Fruit fly (Drosophila melanogaster) whole organism, embryonic: Measurements from ENCODE around the gene defl.
A peak's percentile ranks its signal among the peaks of the same experiment; 100 is the strongest.

Experiments used
- Ada2b ChIP-seq: fragments of 200-800 bp; sonication (Bioruptor generic); IDR thresholded peaks from 2 replicates; pipeline ENCODE4 v1.3.6; 2022; ENCODE audit warnings: missing biosample characterization, missing genetic modification characterization
- Awh ChIP-seq: fragments of 200-800 bp; sonication (Bioruptor generic); IDR thresholded peaks from 2 replicates; pipeline ENCODE4, ENCODE4 v1.3.6; 2022; ENCODE audit warnings: missing biosample characterization, missing genetic modification characterization
- CG10431 ChIP-seq: fragments of 200-800 bp; sonication (Bioruptor generic); optimal IDR thresholded peaks from 3 replicates; lab custom pipeline; 2018; ENCODE audit warnings: missing biosample characterization, mild to moderate bottlenecking, missing genetic modification characterization
- CG12071 ChIP-seq: fragments of 200-800 bp; sonication (Bioruptor generic); optimal IDR thresholded peaks from 3 replicates; lab custom pipeline; 2018; ENCODE audit warnings: missing biosample characterization, mild to moderate bottlenecking, missing genetic modification characterization
- CG12942 ChIP-seq: fragments of 200-800 bp; sonication (Bioruptor generic); optimal IDR thresholded peaks from 3 replicates; lab custom pipeline; 2016; ENCODE audit warnings: missing biosample characterization, missing genetic modification characterization
- CG13296 ChIP-seq: fragments of 200-800 bp; sonication (Bioruptor generic); optimal IDR thresholded peaks from 3 replicates; lab custom pipeline; 2018; ENCODE audit warnings: missing biosample characterization, mild to moderate bottlenecking, missing genetic modification characterization
- CG13894 ChIP-seq: fragments of 200-800 bp; sonication (Bioruptor generic); optimal IDR thresholded peaks from 3 replicates; lab custom pipeline; 2018; ENCODE audit warnings: missing biosample characterization, mild to moderate bottlenecking, missing genetic modification characterization, moderate library complexity
- CG14441 ChIP-seq: fragments of 200-800 bp; sonication (Bioruptor generic); IDR thresholded peaks from 2 replicates; pipeline ENCODE4 v1.3.6; 2022; ENCODE audit warnings: missing biosample characterization, missing genetic modification characterization
- CG1647 ChIP-seq: fragments of 200-800 bp; sonication (Bioruptor generic); optimal IDR thresholded peaks from 3 replicates; lab custom pipeline; 2016; ENCODE audit warnings: missing biosample characterization, missing genetic modification characterization
- CG17186 ChIP-seq: fragments of 200-800 bp; sonication (Bioruptor generic); optimal IDR thresholded peaks from 3 replicates; lab custom pipeline; 2017; ENCODE audit warnings: missing biosample characterization, missing genetic modification reagents, missing genetic modification characterization
- CG17359 ChIP-seq: fragments of 200-800 bp; sonication (Bioruptor generic); optimal IDR thresholded peaks from 3 replicates; lab custom pipeline; 2018; ENCODE audit warnings: missing biosample characterization, mild to moderate bottlenecking, missing genetic modification characterization, moderate library complexity
- CG18476 ChIP-seq: fragments of 200-800 bp; sonication (Bioruptor generic); optimal IDR thresholded peaks from 2 replicates; lab custom pipeline; 2016; ENCODE audit warnings: missing biosample characterization, mild to moderate bottlenecking, missing genetic modification characterization
- CG3065 ChIP-seq: fragments of 200-800 bp; sonication (Bioruptor generic); optimal IDR thresholded peaks from 2 replicates; lab custom pipeline; 2016; ENCODE audit warnings: missing biosample characterization, missing genetic modification characterization
- CG32772 ChIP-seq: fragments of 200-800 bp; sonication (Bioruptor generic); IDR thresholded peaks from 2 replicates; pipeline ENCODE4 v1.3.6; 2022; ENCODE audit warnings: missing biosample characterization, missing genetic modification characterization
- CG3726 ChIP-seq: fragments of 200-800 bp; sonication (Bioruptor generic); IDR thresholded peaks from 3 replicates; pipeline ENCODE4, ENCODE4 v1.3.6; 2022; ENCODE audit warnings: missing biosample characterization, missing genetic modification characterization
- CG3838 ChIP-seq: fragments of 200-800 bp; sonication (Bioruptor generic); optimal IDR thresholded peaks from 3 replicates; lab custom pipeline; 2016; ENCODE audit warnings: missing biosample characterization, missing genetic modification characterization
- CG7987 ChIP-seq: fragments of 200-800 bp; sonication (Bioruptor generic); optimal IDR thresholded peaks from 2 replicates; lab custom pipeline; 2018; ENCODE audit warnings: missing biosample characterization, mild to moderate bottlenecking, missing genetic modification characterization, moderate library complexity
- CG8765 ChIP-seq: fragments of 200-800 bp; sonication (Bioruptor generic); IDR thresholded peaks from 2 replicates; pipeline ENCODE4 v1.3.6; 2022; ENCODE audit warnings: missing biosample characterization, missing genetic modification characterization
- Camta ChIP-seq: fragments of 200-800 bp; sonication (Bioruptor generic); optimal IDR thresholded peaks from 2 replicates; lab custom pipeline; 2016; ENCODE audit warnings: missing biosample characterization, missing genetic modification characterization
- Chrac-16 ChIP-seq: fragments of 200-800 bp; sonication (Bioruptor generic); optimal IDR thresholded peaks from 3 replicates; lab custom pipeline; 2016; ENCODE audit warnings: missing biosample characterization, missing genetic modification characterization
- D19B ChIP-seq: fragments of 200-800 bp; sonication (Bioruptor generic); optimal IDR thresholded peaks from 2 replicates; lab custom pipeline; 2017; ENCODE audit warnings: missing biosample characterization, mild to moderate bottlenecking, missing genetic modification characterization
- Dbx ChIP-seq: fragments of 200-800 bp; sonication (Bioruptor generic); IDR thresholded peaks from 3 replicates; pipeline ENCODE4 v1.3.6; 2022; ENCODE audit warnings: missing biosample characterization, missing genetic modification characterization
- Dip2 ChIP-seq: fragments of 200-800 bp; sonication (Bioruptor generic); IDR thresholded peaks from 2 replicates; pipeline ENCODE4 v1.3.6; 2022; ENCODE audit warnings: missing biosample characterization, missing genetic modification characterization
- E2f1 ChIP-seq: fragments of 200-800 bp; sonication (Bioruptor generic); IDR thresholded peaks from 2 replicates; pipeline ENCODE4 v1.3.6; 2022; ENCODE audit warnings: missing biosample characterization, missing genetic modification characterization
- Fer1 ChIP-seq: fragments of 200-800 bp; sonication (Bioruptor generic); optimal IDR thresholded peaks from 2 replicates; lab custom pipeline; 2017; ENCODE audit warnings: missing biosample characterization, mild to moderate bottlenecking, missing genetic modification characterization
- GATAe ChIP-seq: fragments of 200-800 bp; sonication (Bioruptor generic); conservative IDR thresholded peaks from 2 replicates; pipeline ENCODE4 v1.3.6; 2022; ENCODE audit warnings: missing biosample characterization, missing genetic modification characterization
- HmgZ ChIP-seq: fragments of 200-800 bp; sonication (Bioruptor generic); optimal IDR thresholded peaks from 2 replicates; lab custom pipeline; 2018; ENCODE audit warnings: missing biosample characterization, mild to moderate bottlenecking, missing genetic modification characterization
- Hmr ChIP-seq: fragments of 200-800 bp; sonication (Bioruptor generic); optimal IDR thresholded peaks from 3 replicates; lab custom pipeline; 2017; ENCODE audit warnings: mild to moderate bottlenecking, missing biosample characterization, missing genetic modification reagents, missing genetic modification characterization
- Lpt ChIP-seq: fragments of >200 bp; optimal IDR thresholded peaks from 2 replicates; lab custom pipeline; 2018; ENCODE audit warnings: missing biosample characterization, missing genetic modification characterization
- MBD-R2 ChIP-seq: fragments of 200-800 bp; sonication (Bioruptor generic); IDR thresholded peaks from 2 replicates; pipeline ENCODE4 v1.3.6; 2022; ENCODE audit warnings: missing biosample characterization, missing genetic modification characterization
- Spps ChIP-seq: fragments of 200-800 bp; sonication (Bioruptor generic); optimal IDR thresholded peaks from 2 replicates; lab custom pipeline; 2018; ENCODE audit warnings: missing biosample characterization, mild to moderate bottlenecking, missing genetic modification characterization
- Sry-δ ChIP-seq: fragments of 200-800 bp; sonication (Bioruptor generic); optimal IDR thresholded peaks from 2 replicates; lab custom pipeline; 2016; ENCODE audit warnings: missing biosample characterization, missing genetic modification characterization
- Xbp1 ChIP-seq: fragments of 200-800 bp; sonication (Bioruptor generic); optimal IDR thresholded peaks from 3 replicates; lab custom pipeline; 2016; ENCODE audit warnings: missing biosample characterization, mild to moderate bottlenecking, missing genetic modification characterization
- Xrp1 ChIP-seq: fragments of 200-800 bp; sonication (Bioruptor generic); IDR thresholded peaks from 2 replicates; pipeline ENCODE4 v1.3.6; 2022; ENCODE audit warnings: missing biosample characterization, missing genetic modification characterization
- aop ChIP-seq: fragments of 200-800 bp; sonication (Bioruptor generic); IDR thresholded peaks from 2 replicates; pipeline ENCODE4 v1.3.6; 2022; ENCODE audit warnings: missing biosample characterization, missing genetic modification characterization
- cg ChIP-seq: fragments of 200-800 bp; sonication (Bioruptor generic); optimal IDR thresholded peaks from 3 replicates; lab custom pipeline; 2019; ENCODE audit warnings: missing biosample characterization, mild to moderate bottlenecking, missing genetic modification characterization, moderate library complexity
- crol ChIP-seq: fragments of 200-800 bp; sonication (Bioruptor generic); IDR thresholded peaks from 2 replicates; pipeline ENCODE4 v1.3.6; 2022; ENCODE audit warnings: missing biosample characterization, missing genetic modification characterization
- dati ChIP-seq: fragments of 200-800 bp; sonication (Bioruptor generic); IDR thresholded peaks from 2 replicates; pipeline ENCODE4 v1.3.6; 2022; ENCODE audit warnings: missing biosample characterization, missing genetic modification characterization
- dmrt11E ChIP-seq: fragments of 200-800 bp; sonication (Bioruptor generic); optimal IDR thresholded peaks from 3 replicates; lab custom pipeline; 2018; ENCODE audit warnings: missing biosample characterization, mild to moderate bottlenecking, missing genetic modification characterization, moderate library complexity
- gcm2 ChIP-seq: fragments of 200-800 bp; sonication (Bioruptor generic); optimal IDR thresholded peaks from 2 replicates; lab custom pipeline; 2016; ENCODE audit warnings: missing biosample characterization, missing genetic modification characterization
- knrl ChIP-seq: fragments of 200-800 bp; sonication (Bioruptor generic); IDR thresholded peaks from 3 replicates; pipeline ENCODE4 v1.3.6; 2022; ENCODE audit warnings: missing biosample characterization, missing genetic modification characterization; ENCODE audit not compliant: partially characterized antibody
- lola ChIP-seq, 3 experiments: fragments of >200 bp in 2 of 3; fragments of 200-800 bp in 1 of 3; sonication (Bioruptor generic) in 1 of 3; optimal IDR thresholded peaks; 2 replicates each; lab custom pipeline; 2017 to 2019; ENCODE audit warnings: missing biosample characterization in 3 of 3, missing genetic modification characterization in 3 of 3, mild to moderate bottlenecking in 1 of 3, moderate library complexity in 1 of 3
- maf-S ChIP-seq: fragments of 200-800 bp; sonication (Bioruptor generic); optimal IDR thresholded peaks from 2 replicates; lab custom pipeline; 2016; ENCODE audit warnings: missing biosample characterization, missing genetic modification characterization
- mld ChIP-seq: fragments of 200-800 bp; sonication (Bioruptor generic); IDR thresholded peaks from 3 replicates; pipeline ENCODE4 v1.3.6; 2022; ENCODE audit warnings: missing biosample characterization, missing genetic modification characterization; ENCODE audit not compliant: partially characterized antibody
- nom ChIP-seq: fragments of 200-800 bp; sonication (Bioruptor generic); optimal IDR thresholded peaks from 2 replicates; lab custom pipeline; 2017; ENCODE audit warnings: missing biosample characterization, missing genetic modification characterization, mild to moderate bottlenecking, moderate library complexity, missing genetic modification reagents
- phol ChIP-seq: fragments of 200-800 bp; sonication (Bioruptor generic); optimal IDR thresholded peaks from 3 replicates; lab custom pipeline; 2018; ENCODE audit warnings: missing biosample characterization, mild to moderate bottlenecking, missing genetic modification characterization, moderate library complexity
- pros ChIP-seq: fragments of 200-800 bp; sonication (Bioruptor generic); optimal IDR thresholded peaks from 3 replicates; lab custom pipeline; 2019; ENCODE audit warnings: missing biosample characterization, mild to moderate bottlenecking, missing genetic modification characterization, moderate library complexity
- rib ChIP-seq: fragments of 200-800 bp; sonication (Bioruptor generic); IDR thresholded peaks from 2 replicates; pipeline ENCODE4 v1.3.6; 2022; ENCODE audit warnings: missing biosample characterization, missing genetic modification characterization
- tin ChIP-seq: fragments of 200-800 bp; sonication (Bioruptor generic); optimal IDR thresholded peaks from 3 replicates; lab custom pipeline; 2016; ENCODE audit warnings: missing biosample characterization, missing genetic modification characterization
- unpg ChIP-seq: fragments of 200-800 bp; sonication (Bioruptor generic); optimal IDR thresholded peaks from 3 replicates; lab custom pipeline; 2018; ENCODE audit warnings: missing biosample characterization, mild to moderate bottlenecking, missing genetic modification characterization, moderate library complexity
- usp ChIP-seq: fragments of >200 bp; optimal IDR thresholded peaks from 2 replicates; lab custom pipeline; 2017; ENCODE audit warnings: missing biosample characterization, missing genetic modification characterization

defl gene

dm6 chr3L:9718929-9719328, 4.3 kb upstream of the defl start, which contains the start of the genes CG18178 and CG14174 (continued):
- peak; percentile 58 for TF ChIP-seq CG12942 (GFP tag; lab: Kevin White, UChicago)
- peak; percentile 20 for TF ChIP-seq CG3065 (GFP tag; lab: Kevin White, UChicago)
- TF ChIP-seq dati (GFP tag; lab: Robert Waterston, UW) = no peak
- TF ChIP-seq CG3726 (GFP tag; lab: Robert Waterston, UW) = no peak
- no peak for TF ChIP-seq mld (GFP tag; lab: Robert Waterston, UW)
- TF ChIP-seq D19B (GFP tag; lab: Kevin White, UChicago) = no peak
- TF ChIP-seq Chrac-16 = peak; percentile 67
- TF ChIP-seq CG13894 (tag; lab: Kevin White, UChicago) = peak; percentile 78
- TF ChIP-seq HmgZ (tag; lab: Kevin White, UChicago) = peak; percentile 75
- peak; percentile 56 for TF ChIP-seq unpg
- TF ChIP-seq tin (GFP tag; lab: Kevin White, UChicago) = peak; percentile 72
- TF ChIP-seq CG14441 (GFP tag; lab: Robert Waterston, UW) = peak; percentile 42; the same call in 1 of the 2 replicates
- peak; percentile 78 for TF ChIP-seq Fer1 (GFP tag; lab: Kevin White, UChicago)
- TF ChIP-seq CG12071 (GFP tag; lab: Kevin White, UChicago) = no peak
- TF ChIP-seq Hmr (GFP tag; lab: Kevin White, UChicago) = no peak
- TF ChIP-seq knrl (GFP tag; lab: Robert Waterston, UW) = 0 out of 3 replicates have a peak, but pooled peaks have one; percentile 26
- peak; percentile 40 for TF ChIP-seq CG17186 (GFP tag; lab: Kevin White, UChicago)
- TF ChIP-seq E2f1 (GFP tag; lab: Robert Waterston, UW) = peak; percentile 59; the same call in 1 of the 2 replicates
- no peak for TF ChIP-seq maf-S (GFP tag; lab: Kevin White, UChicago)
- TF ChIP-seq cg = no peak
- peak; percentile 33; the same call in 1 of the 2 replicates for TF ChIP-seq Ada2b (GFP tag; lab: Robert Waterston, UW)
- TF ChIP-seq pros (GFP tag; lab: Kevin White, UChicago) = no peak
- TF ChIP-seq CG18476 (GFP tag; lab: Kevin White, UChicago) = peak; percentile 38
- peak; percentile 42 for TF ChIP-seq CG10431
- peak; percentile 37 for TF ChIP-seq Spps (tag; lab: Kevin White, UChicago)
- peak; percentile 69 for TF ChIP-seq Xrp1 (GFP tag; lab: Robert Waterston, UW)
- TF ChIP-seq CG1647 (GFP tag; lab: Kevin White, UChicago) = no peak
- peak; percentile 75 for TF ChIP-seq Xbp1
- no peak for TF ChIP-seq CG3838
- TF ChIP-seq CG17359 (tag; lab: Kevin White, UChicago) = peak; percentile 53
- peak; percentile 34 for TF ChIP-seq nom
- TF ChIP-seq Awh (GFP tag; lab: Robert Waterston, UW) = no peak
- TF ChIP-seq CG13296 = peak; percentile 71
- TF ChIP-seq lola (GFP tag; optimal IDR thresholded peaks at IDR 0.05; lab: Kevin White, UChicago) = peak in 1 of 3 experiments; percentile 75
- no peak for TF ChIP-seq CG7987 (GFP tag; lab: Kevin White, UChicago)
- TF ChIP-seq Camta (GFP tag; lab: Kevin White, UChicago) = no peak
- no peak for TF ChIP-seq usp (GFP tag; lab: Kevin White, UChicago)
- TF ChIP-seq GATAe (GFP tag; lab: Robert Waterston, UW) = 0 out of 2 replicates have a peak, but pooled peaks have one; percentile 22
- TF ChIP-seq MBD-R2 (GFP tag; lab: Robert Waterston, UW) = peak; percentile 88
- TF ChIP-seq aop (GFP tag; lab: Robert Waterston, UW) = no peak
- TF ChIP-seq crol (GFP tag; lab: Robert Waterston, UW) = no peak
- TF ChIP-seq rib (GFP tag; lab: Robert Waterston, UW) = no peak
- TF ChIP-seq Dbx = peak; percentile 70; the same call in 2 of the 3 replicates
- TF ChIP-seq CG32772 (GFP tag; lab: Robert Waterston, UW) = no peak
- peak; percentile 77 for TF ChIP-seq phol
- peak; percentile 79 for TF ChIP-seq dmrt11E (tag; lab: Kevin White, UChicago)
- no peak for TF ChIP-seq Lpt
- TF ChIP-seq Sry-δ (GFP tag; lab: Kevin White, UChicago) = peak; percentile 33
- TF ChIP-seq Dip2 (GFP tag; lab: Robert Waterston, UW) = no peak
- TF ChIP-seq CG8765 = 0 out of 2 replicates have a peak, but pooled peaks have one; percentile 14
- no peak for TF ChIP-seq gcm2 (GFP tag; lab: Kevin White, UChicago)
